Worm (Caenorhabditis elegans) whole organism, L4 larva: ENCODE data around the gene cest-31.

Source experiments
- D1046.2 ChIP-seq: fragments of 200-800 bp; sonication (Bioruptor generic); IDR thresholded peaks from 2 replicates; pipeline ENCODE4 v1.3.6; 2022; ENCODE audit warnings: missing genetic modification characterization, missing compliant biosample characterization
- F10B5.3 ChIP-seq: sonication (generic microtip); optimal IDR thresholded peaks from 2 replicates; lab custom pipeline; 2016; ENCODE audit warnings: mild to moderate bottlenecking, missing genetic modification characterization, missing compliant biosample characterization
- F26F4.8 ChIP-seq: fragments of 200-800 bp; sonication (Bioruptor generic); conservative IDR thresholded peaks from 2 replicates; pipeline ENCODE4 v1.3.6; 2022; ENCODE audit warnings: missing genetic modification characterization, missing compliant biosample characterization
- F37D6.2 ChIP-seq: sonication (generic microtip); optimal IDR thresholded peaks from 2 replicates; lab custom pipeline; 2016; ENCODE audit warnings: mild to moderate bottlenecking, missing genetic modification characterization, missing compliant biosample characterization
- R02D3.7 ChIP-seq: fragments of 150-350 bp; sonication (generic microtip); optimal IDR thresholded peaks from 3 replicates; lab custom pipeline; 2014; ENCODE audit warnings: missing biosample characterization, missing genetic modification characterization
- Y5F2A.4 ChIP-seq: fragments of 200-800 bp; sonication (Bioruptor generic); optimal IDR thresholded peaks from 2 replicates; lab custom pipeline; 2018; ENCODE audit warnings: mild to moderate bottlenecking, missing genetic modification characterization, missing compliant biosample characterization
- Y75B8A.6 ChIP-seq: fragments of 200-800 bp; sonication (Bioruptor generic); IDR thresholded peaks from 2 replicates; pipeline ENCODE4 v1.3.6; 2022; ENCODE audit warnings: missing genetic modification reagents, missing genetic modification characterization, missing compliant biosample characterization
- ZK337.2 ChIP-seq: fragments of 200-800 bp; sonication (Bioruptor generic); IDR thresholded peaks from 2 replicates; pipeline ENCODE4 v1.3.6; 2022; ENCODE audit warnings: missing genetic modification reagents, missing genetic modification characterization, missing compliant biosample characterization
- aha-1 ChIP-seq: fragments of 150-350 bp; peaks from one replicate; lab custom pipeline; 2014; ENCODE audit warnings: missing biosample characterization, missing genetic modification characterization
- ceh-44 ChIP-seq: fragments of 200-800 bp; sonication (Bioruptor generic); IDR thresholded peaks from 2 replicates; pipeline ENCODE4 v1.3.6; 2022; ENCODE audit warnings: missing genetic modification reagents, missing genetic modification characterization, missing compliant biosample characterization
- ceh-82 ChIP-seq: sonication (generic microtip); optimal IDR thresholded peaks from 2 replicates; lab custom pipeline; 2017; ENCODE audit warnings: missing biosample characterization, missing genetic modification characterization
- cey-2 ChIP-seq: sonication (generic microtip); optimal IDR thresholded peaks from 3 replicates; lab custom pipeline; 2017; ENCODE audit warnings: missing genetic modification characterization, mild to moderate bottlenecking, missing compliant biosample characterization, antibody characterized with exemption, borderline replicate concordance; ENCODE audit not compliant: insufficient read depth
- ctbp-1 ChIP-seq: fragments of 200-800 bp; sonication (Bioruptor generic); IDR thresholded peaks from 2 replicates; pipeline ENCODE4 v1.3.6; 2022; ENCODE audit warnings: missing genetic modification reagents, missing genetic modification characterization, missing compliant biosample characterization
- daf-12 ChIP-seq: fragments of 150-350 bp; optimal IDR thresholded peaks from 2 replicates; lab custom pipeline; 2014; ENCODE audit warnings: missing biosample characterization, missing genetic modification reagents, missing genetic modification characterization
- daf-16 ChIP-seq, 3 experiments: sonication (generic microtip); optimal IDR thresholded peaks; 2 replicates each; lab custom pipeline; 2016 to 2017; ENCODE audit warnings: missing genetic modification characterization in 3 of 3, missing genetic modification reagents in 3 of 3, mild to moderate bottlenecking in 2 of 3, missing compliant biosample characterization in 2 of 3, missing biosample characterization in 1 of 3, moderate library complexity in 1 of 3
- daf-19 ChIP-seq: fragments of 200-800 bp; sonication (Bioruptor generic); conservative IDR thresholded peaks from 2 replicates; pipeline ENCODE4 v1.3.6; 2022; ENCODE audit warnings: missing genetic modification characterization, missing compliant biosample characterization
- dmd-9 ChIP-seq: fragments of 200-800 bp; sonication (Bioruptor generic); IDR thresholded peaks from 2 replicates; pipeline ENCODE4 v1.3.6; 2022; ENCODE audit warnings: missing genetic modification reagents, missing genetic modification characterization, missing compliant biosample characterization
- duxl-1 ChIP-seq: sonication (generic microtip); optimal IDR thresholded peaks from 2 replicates; lab custom pipeline; 2016; ENCODE audit warnings: mild to moderate bottlenecking, missing genetic modification characterization, moderate library complexity, missing compliant biosample characterization; ENCODE audit not compliant: poor library complexity
- fkh-10 ChIP-seq: fragments of 150-350 bp; optimal IDR thresholded peaks from 2 replicates; lab custom pipeline; 2014; ENCODE audit warnings: missing biosample characterization, missing genetic modification reagents, missing genetic modification characterization
- fos-1 ChIP-seq: fragments of 150-350 bp; optimal IDR thresholded peaks from 2 replicates; lab custom pipeline; 2014; ENCODE audit warnings: missing biosample characterization, missing genetic modification characterization
- hif-1 ChIP-seq, 2 experiments: sonication (generic microtip); optimal IDR thresholded peaks; 2 replicates each; lab custom pipeline; 2016 to 2017; ENCODE audit warnings: missing compliant biosample characterization in 2 of 2, missing genetic modification characterization in 2 of 2, missing genetic modification reagents in 2 of 2, missing genotype in 2 of 2, mild to moderate bottlenecking in 1 of 2
- hlh-30 ChIP-seq: sonication (generic microtip); optimal IDR thresholded peaks from 2 replicates; lab custom pipeline; 2017; ENCODE audit warnings: antibody characterized with exemption, mild to moderate bottlenecking, missing genetic modification characterization, missing compliant biosample characterization; ENCODE audit not compliant: insufficient read depth
- hmg-1.1 ChIP-seq: fragments of 200-800 bp; sonication (Bioruptor generic); IDR thresholded peaks from 2 replicates; pipeline ENCODE4 v1.3.6; 2022; ENCODE audit warnings: missing genetic modification reagents, missing genetic modification characterization, missing compliant biosample characterization
- lin-13 ChIP-seq: fragments of 150-350 bp; optimal IDR thresholded peaks from 2 replicates; lab custom pipeline; 2014; ENCODE audit warnings: missing biosample characterization, missing genetic modification reagents, missing genetic modification characterization
- lsy-2 ChIP-seq, 2 experiments: fragments of 150-350 bp in 1 of 2; sonication (generic microtip) in 1 of 2; optimal IDR thresholded peaks; 2 replicates each; lab custom pipeline; 2014 to 2017; ENCODE audit warnings: missing biosample characterization in 2 of 2, missing genetic modification characterization in 2 of 2
- madf-9 ChIP-seq: fragments of 200-800 bp; sonication (Bioruptor generic); conservative IDR thresholded peaks from 2 replicates; pipeline ENCODE4 v1.3.6; 2022; ENCODE audit warnings: missing genetic modification reagents, missing genetic modification characterization, missing compliant biosample characterization
- mdl-1 ChIP-seq, 2 experiments: fragments of 150-350 bp in 1 of 2; sonication (generic microtip) in 1 of 2; optimal IDR thresholded peaks; 2 replicates each; lab custom pipeline; 2014 to 2017; ENCODE audit warnings: missing biosample characterization in 2 of 2, missing genetic modification characterization in 2 of 2
- mep-1 ChIP-seq: fragments of 150-350 bp; sonication (generic microtip); optimal IDR thresholded peaks from 3 replicates; lab custom pipeline; 2014; ENCODE audit warnings: missing biosample characterization, missing genetic modification characterization
- nhr-10 ChIP-seq: fragments of 150-350 bp; optimal IDR thresholded peaks from 2 replicates; lab custom pipeline; 2014; ENCODE audit warnings: missing biosample characterization, missing genetic modification characterization
- nhr-102 ChIP-seq: sonication (generic microtip); optimal IDR thresholded peaks from 2 replicates; lab custom pipeline; 2016; ENCODE audit warnings: mild to moderate bottlenecking, missing genetic modification characterization, moderate library complexity, missing compliant biosample characterization
- nhr-111 ChIP-seq: fragments of 200-800 bp; sonication (Bioruptor generic); optimal IDR thresholded peaks from 2 replicates; lab custom pipeline; 2018; ENCODE audit warnings: mild to moderate bottlenecking, missing genetic modification characterization, missing compliant biosample characterization
- nhr-237 ChIP-seq: sonication (generic microtip); optimal IDR thresholded peaks from 2 replicates; lab custom pipeline; 2017; ENCODE audit warnings: missing biosample characterization, missing genetic modification characterization
- nhr-25 ChIP-seq: sonication (generic microtip); optimal IDR thresholded peaks from 2 replicates; lab custom pipeline; 2017; ENCODE audit warnings: missing genetic modification characterization, mild to moderate bottlenecking, missing compliant biosample characterization, antibody characterized with exemption, moderate library complexity, borderline replicate concordance; ENCODE audit not compliant: insufficient read depth
- nhr-42 ChIP-seq: fragments of 200-800 bp; sonication (Bioruptor generic); IDR thresholded peaks from 2 replicates; pipeline ENCODE4 v1.3.6; 2022; ENCODE audit warnings: missing genetic modification characterization, missing compliant biosample characterization
- nhr-48 ChIP-seq: sonication (generic microtip); optimal IDR thresholded peaks from 2 replicates; lab custom pipeline; 2016; ENCODE audit warnings: mild to moderate bottlenecking, missing genetic modification characterization, missing compliant biosample characterization
- php-3 ChIP-seq: fragments of 200-800 bp; sonication (Bioruptor generic); IDR thresholded peaks from 2 replicates; pipeline ENCODE4 v1.3.6; 2022; ENCODE audit warnings: missing genetic modification reagents, missing genetic modification characterization, missing compliant biosample characterization
- pqm-1 ChIP-seq: sonication (generic microtip); optimal IDR thresholded peaks from 2 replicates; lab custom pipeline; 2017; ENCODE audit warnings: missing biosample characterization, missing genetic modification characterization
- rbr-2 ChIP-seq: sonication (generic microtip); optimal IDR thresholded peaks from 2 replicates; lab custom pipeline; 2016; ENCODE audit warnings: missing genotype, missing genetic modification characterization, missing compliant biosample characterization
- set-16 ChIP-seq: fragments of 200-800 bp; sonication (Bioruptor generic); IDR thresholded peaks from 2 replicates; pipeline ENCODE4 v1.3.6; 2022; ENCODE audit warnings: missing genetic modification reagents, missing genetic modification characterization, missing compliant biosample characterization
- skn-1 ChIP-seq: fragments of 150-350 bp; optimal IDR thresholded peaks from 2 replicates; lab custom pipeline; 2014; ENCODE audit warnings: missing biosample characterization, missing genetic modification characterization
- spr-1 ChIP-seq: sonication (generic microtip); optimal IDR thresholded peaks from 2 replicates; lab custom pipeline; 2016; ENCODE audit warnings: mild to moderate bottlenecking, missing genetic modification characterization, missing compliant biosample characterization
- tag-97 ChIP-seq: fragments of 200-800 bp; sonication (Bioruptor generic); IDR thresholded peaks from 2 replicates; pipeline ENCODE4 v1.3.6; 2022; ENCODE audit warnings: missing genetic modification characterization, missing compliant biosample characterization
- tra-1 ChIP-seq: fragments of 200-800 bp; sonication (Bioruptor generic); IDR thresholded peaks from 2 replicates; pipeline ENCODE4 v1.3.6; 2022; ENCODE audit warnings: missing genetic modification reagents, missing genetic modification characterization, missing compliant biosample characterization
- unc-130 ChIP-seq: sonication (generic microtip); optimal IDR thresholded peaks from 2 replicates; lab custom pipeline; 2016; ENCODE audit warnings: missing genetic modification reagents, missing genetic modification characterization, missing compliant biosample characterization
- unc-62 ChIP-seq, 3 experiments: fragments of 150-350 bp in 1 of 3; sonication (generic microtip); optimal IDR thresholded peaks in 2 of 3; peaks in 1 of 3; 1 replicate in 1 of 3; 2 replicates in 2 of 3; lab custom pipeline; 2014 to 2017; ENCODE audit warnings: missing biosample characterization in 3 of 3, missing genetic modification characterization in 3 of 3, missing genetic modification reagents in 3 of 3, missing genotype in 1 of 3
- vab-7 ChIP-seq: fragments of 200-800 bp; sonication (Bioruptor generic); IDR thresholded peaks from 2 replicates; pipeline ENCODE4 v1.3.6; 2022; ENCODE audit warnings: missing genetic modification reagents, missing genetic modification characterization, missing compliant biosample characterization
- ztf-11 ChIP-seq: fragments of 150-350 bp; optimal IDR thresholded peaks from 2 replicates; lab custom pipeline; 2014; ENCODE audit warnings: missing biosample characterization, missing genetic modification characterization

The cest-31 gene

ce11 chrV:6709050-6709683, 35.1 kb downstream of the cest-31 start, which contains the start of gene dlst-1 (continued):
- peak; percentile 48 for TF ChIP-seq nhr-102
- no peak for TF ChIP-seq F26F4.8
- no peak for TF ChIP-seq R02D3.7 (tag; lab: Kevin White, UChicago)
- no peak for TF ChIP-seq D1046.2 (GFP tag; lab: Robert Waterston, UW)
- peak; percentile 47 for TF ChIP-seq mep-1 (tag; lab: Kevin White, UChicago)
- TF ChIP-seq fkh-10 = no peak
- no peak for TF ChIP-seq pqm-1 (tag; lab: Kevin White, UChicago)
- peak; percentile 37 for TF ChIP-seq rbr-2 (tag; lab: Kevin White, UChicago)
- TF ChIP-seq skn-1 (tag; lab: Kevin White, UChicago) = no peak
- TF ChIP-seq vab-7 (GFP tag; lab: Robert Waterston, UW) = no peak
- TF ChIP-seq tra-1 (GFP tag; lab: Robert Waterston, UW) = no peak
- no peak for TF ChIP-seq hlh-30 (tag; lab: Kevin White, UChicago)
- no peak for TF ChIP-seq nhr-111 (GFP tag; lab: Kevin White, UChicago)
- no peak for TF ChIP-seq daf-12 (tag; lab: Kevin White, UChicago)
- TF ChIP-seq dmd-9 (GFP tag; lab: Robert Waterston, UW) = no peak
- no peak for TF ChIP-seq ctbp-1
- TF ChIP-seq nhr-237 = no peak
- TF ChIP-seq ceh-82 (tag; lab: Kevin White, UChicago) = no peak
- peak in 1 of 2 experiments; percentile 36 for TF ChIP-seq lsy-2 (tag; optimal IDR thresholded peaks at IDR 0.05; lab: Kevin White, UChicago)
- TF ChIP-seq daf-16 (GFP tag; optimal IDR thresholded peaks at IDR 0.05; lab: Kevin White, UChicago) = peak in 1 of 2 experiments; percentile 13
- TF ChIP-seq daf-16 (tag; optimal IDR thresholded peaks at IDR 0.05; lab: Kevin White, UChicago) = peak; percentile 53
- peak; percentile 35 for TF ChIP-seq spr-1 (tag; lab: Kevin White, UChicago)
- TF ChIP-seq nhr-25 (tag; lab: Kevin White, UChicago) = no peak
- TF ChIP-seq ceh-44 (GFP tag; lab: Robert Waterston, UW) = no peak
- no peak for TF ChIP-seq cey-2
- TF ChIP-seq Y75B8A.6 = no peak
- no peak for TF ChIP-seq daf-19 (GFP tag; lab: Robert Waterston, UW)
- no peak for TF ChIP-seq F37D6.2
- no peak for TF ChIP-seq php-3
- no peak for TF ChIP-seq unc-62 (GFP tag; optimal IDR thresholded peaks at IDR 0.05 in 1 of 2; lab: Kevin White, UChicago)
- no peak for TF ChIP-seq unc-62 (tag; optimal IDR thresholded peaks at IDR 0.05; lab: Kevin White, UChicago)
- TF ChIP-seq hif-1 (tag; optimal IDR thresholded peaks at IDR 0.05; lab: Kevin White, UChicago) = no peak
- TF ChIP-seq nhr-42 (GFP tag; lab: Robert Waterston, UW) = no peak
- TF ChIP-seq aha-1 (tag; lab: Kevin White, UChicago) = no peak
- TF ChIP-seq nhr-48 = peak; percentile 35
- peak; percentile 27; the same call in 1 of the 2 replicates for TF ChIP-seq set-16
- no peak for TF ChIP-seq nhr-10 (tag; lab: Kevin White, UChicago)
- TF ChIP-seq ZK337.2 (GFP tag; lab: Robert Waterston, UW) = no peak
- TF ChIP-seq hmg-1.1 (GFP tag; lab: Robert Waterston, UW) = peak; percentile 50; the same call in 1 of the 2 replicates
- no peak for TF ChIP-seq madf-9 (GFP tag; lab: Robert Waterston, UW)
- TF ChIP-seq ztf-11 (tag; lab: Kevin White, UChicago) = no peak
- TF ChIP-seq lin-13 = no peak
- no peak for TF ChIP-seq Y5F2A.4 (GFP tag; lab: Kevin White, UChicago)
- peak; percentile 35 for TF ChIP-seq duxl-1 (tag; lab: Kevin White, UChicago)
- peak; percentile 33 for TF ChIP-seq unc-130 (GFP tag; lab: Kevin White, UChicago)
- no peak for TF ChIP-seq tag-97
- TF ChIP-seq fos-1 (tag; lab: Kevin White, UChicago) = no peak
- no peak for TF ChIP-seq mdl-1 (tag; optimal IDR thresholded peaks at IDR 0.05; lab: Kevin White, UChicago)
- no peak for TF ChIP-seq F10B5.3
- TF ChIP-seq, all 104 proteins: peak for 22
